Fruit fly (Drosophila melanogaster): ENCODE measurements around the gene CG8565.

The CG8565 gene

DNA sequence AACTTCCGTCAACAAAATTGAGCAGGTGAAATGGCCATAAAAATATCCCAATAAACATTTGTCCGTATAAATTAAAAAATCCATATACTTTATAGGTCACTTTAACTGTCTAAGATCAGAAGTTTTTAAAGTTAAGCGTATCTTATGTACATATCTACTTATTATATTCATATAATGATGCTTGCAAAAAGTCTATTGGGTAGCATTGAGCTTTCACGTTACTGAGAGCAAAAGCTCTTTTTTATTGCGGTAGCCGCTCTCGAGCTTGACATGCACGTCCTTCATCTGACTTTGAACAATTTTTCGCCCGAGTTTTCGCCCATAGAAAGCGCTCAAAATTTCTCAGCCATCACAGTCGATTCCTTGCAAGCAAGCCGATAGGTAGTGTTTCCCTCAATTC is 30.2 kb downstream of the CG8565 start, which contains the start of gene Gapdh2 (continued):
- TF ChIP-seq luna (GFP tag; optimal IDR thresholded peaks at IDR 0.05) = peak; percentile 94
- peak; percentile 95 for TF ChIP-seq jing (GFP tag; optimal IDR thresholded peaks at IDR 0.05)
- TF ChIP-seq Max (GFP tag; optimal IDR thresholded peaks at IDR 0.05) = peak; percentile 99
- no peak for TF ChIP-seq Kr (GFP tag; optimal IDR thresholded peaks at IDR 0.05)
- TF ChIP-seq MTF-1 (GFP tag; optimal IDR thresholded peaks at IDR 0.05; ENCODE audit: borderline replicate concordance) = peak; percentile 98
- peak; percentile 100 for TF ChIP-seq CG17385 (GFP tag; optimal IDR thresholded peaks at IDR 0.05)
- TF ChIP-seq CG4360 (GFP tag; IDR thresholded peaks at IDR 0.05) = peak; percentile 87
- peak; percentile 89 for TF ChIP-seq Antp (GFP tag; optimal IDR thresholded peaks at IDR 0.05)
- peak; percentile 100 for TF ChIP-seq CG4328 (GFP tag; optimal IDR thresholded peaks at IDR 0.05)
- peak; percentile 98 for TF ChIP-seq CG4730 (GFP tag; IDR thresholded peaks at IDR 0.05)
- peak; percentile 99 for TF ChIP-seq CG10366 (GFP tag; IDR thresholded peaks at IDR 0.05)
- TF ChIP-seq nmo (GFP tag; optimal IDR thresholded peaks at IDR 0.05) = peak; percentile 99
- no peak; the same call in 2 of the 3 replicates for TF ChIP-seq Optix (GFP tag; IDR thresholded peaks at IDR 0.05)
- TF ChIP-seq scrt (GFP tag; optimal IDR thresholded peaks at IDR 0.05) = peak; percentile 99
- TF ChIP-seq CG9817 (tag; optimal IDR thresholded peaks at IDR 0.05) = peak; percentile 99
- peak in 1 of 2 experiments; percentile 10 for TF ChIP-seq Dfd (GFP tag; optimal IDR thresholded peaks at IDR 0.05)
- peak; percentile 90 for TF ChIP-seq CG8089 (GFP tag; optimal IDR thresholded peaks at IDR 0.05)
- TF ChIP-seq CG11695 (GFP tag; IDR thresholded peaks at IDR 0.05) = peak; percentile 100
- peak; percentile 96 for TF ChIP-seq CG31388 (GFP tag; optimal IDR thresholded peaks at IDR 0.05)
- TF ChIP-seq CG17829 (tag; optimal IDR thresholded peaks at IDR 0.05) = peak; percentile 99
- peak; percentile 100 for TF ChIP-seq CG3281 (GFP tag; optimal IDR thresholded peaks at IDR 0.05)
- peak; percentile 64 for TF ChIP-seq fd102C (GFP tag; optimal IDR thresholded peaks at IDR 0.05)
- peak; percentile 96 for TF ChIP-seq Side (GFP tag; optimal IDR thresholded peaks at IDR 0.05)
- peak; percentile 99 for TF ChIP-seq Med (GFP tag)
- peak; percentile 100 for TF ChIP-seq Hand (GFP tag; optimal IDR thresholded peaks at IDR 0.05)
- peak; percentile 100 for TF ChIP-seq Fer1 (GFP tag; optimal IDR thresholded peaks at IDR 0.05)
- peak; percentile 99 for TF ChIP-seq rib (GFP tag; IDR thresholded peaks at IDR 0.05)
- peak; percentile 96 for TF ChIP-seq Spps (tag; optimal IDR thresholded peaks at IDR 0.05)
- TF ChIP-seq CG5180 (GFP tag; optimal IDR thresholded peaks at IDR 0.05) = peak; percentile 95
- TF ChIP-seq repo (GFP tag; optimal IDR thresholded peaks at IDR 0.05) = peak; percentile 94
- peak; percentile 97 for TF ChIP-seq CG2202 (tag; optimal IDR thresholded peaks at IDR 0.05)
- peak; percentile 76 for TF ChIP-seq z (GFP tag; IDR thresholded peaks at IDR 0.05)
- peak; percentile 100 for TF ChIP-seq lab (GFP tag; optimal IDR thresholded peaks at IDR 0.05)
- peak; percentile 77 for TF ChIP-seq p53 (GFP tag; optimal IDR thresholded peaks at IDR 0.05)
- no peak for TF ChIP-seq stwl (tag; optimal IDR thresholded peaks at IDR 0.05)
- TF ChIP-seq CG11398 (GFP tag; optimal IDR thresholded peaks at IDR 0.05) = peak; percentile 93
- peak; percentile 79 for TF ChIP-seq zf30C (GFP tag; optimal IDR thresholded peaks at IDR 0.05)
- peak; percentile 100 for TF ChIP-seq nau (GFP tag; optimal IDR thresholded peaks at IDR 0.05)
- peak; percentile 99 for TF ChIP-seq CG11504 (tag; optimal IDR thresholded peaks at IDR 0.05)
- no peak for TF ChIP-seq HLH4C (GFP tag; IDR thresholded peaks at IDR 0.05; ENCODE audit: partially characterized antibody)
- peak; percentile 18 for TF ChIP-seq cg (GFP tag; optimal IDR thresholded peaks at IDR 0.05)
- TF ChIP-seq CG3847 (GFP tag; IDR thresholded peaks at IDR 0.05) = peak; percentile 99
- TF ChIP-seq fd96Cb (tag; optimal IDR thresholded peaks at IDR 0.05) = peak; percentile 99
- peak; percentile 98 for TF ChIP-seq onecut (GFP tag; IDR thresholded peaks at IDR 0.05)
- TF ChIP-seq D (optimal IDR thresholded peaks at IDR 0.05) = no peak
- TF ChIP-seq D (GFP tag; optimal IDR thresholded peaks at IDR 0.05) = peak; percentile 98
- TF ChIP-seq tup (GFP tag; optimal IDR thresholded peaks at IDR 0.05) = peak; percentile 97
- TF ChIP-seq CG13296 (GFP tag; optimal IDR thresholded peaks at IDR 0.05) = peak; percentile 100
- peak; percentile 96 for TF ChIP-seq Poxn (GFP tag; IDR thresholded peaks at IDR 0.05)
- TF ChIP-seq pzg (GFP tag; optimal IDR thresholded peaks at IDR 0.05) = peak; percentile 48
- TF ChIP-seq toy (GFP tag; IDR thresholded peaks at IDR 0.05) = peak; percentile 99

Measured in whole organism, embryonic.